Worm (Caenorhabditis elegans): ENCODE measurements around the gene srr-2.

- TF ChIP-seq ama-1 (optimal IDR thresholded peaks at IDR 0.05) = no peak
- TF ChIP-seq aly-1 (tag; optimal IDR thresholded peaks at IDR 0.05) = no peak
- no peak for TF ChIP-seq tbx-11 (GFP tag; IDR thresholded peaks at IDR 0.05)
- TF ChIP-seq ceh-36 (tag; optimal IDR thresholded peaks at IDR 0.05) = no peak
- no peak for TF ChIP-seq flt-1 (GFP tag; IDR thresholded peaks at IDR 0.05)
- TF ChIP-seq tra-4 (tag; optimal IDR thresholded peaks at IDR 0.05) = no peak
- TF ChIP-seq scrt-1 (GFP tag; IDR thresholded peaks at IDR 0.05) = no peak
- TF ChIP-seq pes-1 (GFP tag; IDR thresholded peaks at IDR 0.05) = no peak
- no peak for TF ChIP-seq hmbx-1 (tag; optimal IDR thresholded peaks at IDR 0.05)
- no peak for TF ChIP-seq sea-1 (GFP tag; conservative IDR thresholded peaks at IDR 0.05)
- no peak for TF ChIP-seq hmg-4 (GFP tag; optimal IDR thresholded peaks at IDR 0.05)
- TF ChIP-seq ets-7 (tag; optimal IDR thresholded peaks at IDR 0.05) = no peak
These were observed 34.9 kb upstream of the srr-2 start, which contains the start of gene F21D9.11 for ce11 chrV:19251844-19252243.
